Worm (Caenorhabditis elegans) whole organism, L3 larva: ENCODE results near the gene R11D1.4.

Source experiments
- R02D3.7 ChIP-seq: fragments of 150-350 bp; optimal IDR thresholded peaks from 2 replicates; lab custom pipeline; 2014; ENCODE audit warnings: missing biosample characterization, missing genetic modification characterization
- ZK546.5 ChIP-seq: sonication (generic microtip); optimal IDR thresholded peaks from 2 replicates; lab custom pipeline; 2017; ENCODE audit warnings: missing biosample characterization, missing genetic modification characterization
- ceh-16 ChIP-seq: sonication (generic microtip); optimal IDR thresholded peaks from 2 replicates; lab custom pipeline; 2017; ENCODE audit warnings: missing biosample characterization, missing genetic modification characterization
- ceh-82 ChIP-seq: fragments of 150-350 bp; optimal IDR thresholded peaks from 2 replicates; lab custom pipeline; 2014; ENCODE audit warnings: missing biosample characterization, missing genetic modification characterization
- ceh-9 ChIP-seq: sonication (generic microtip); optimal IDR thresholded peaks from 2 replicates; lab custom pipeline; 2018; ENCODE audit warnings: missing biosample characterization, missing genetic modification characterization
- daf-12 ChIP-seq: fragments of 150-350 bp; optimal IDR thresholded peaks from 2 replicates; lab custom pipeline; 2014; ENCODE audit warnings: missing biosample characterization, missing genetic modification reagents, missing genetic modification characterization
- egl-27 ChIP-seq: sonication (generic microtip); optimal IDR thresholded peaks from 4 replicates; lab custom pipeline; 2017; ENCODE audit warnings: missing biosample characterization, missing genetic modification reagents, missing genetic modification characterization
- elt-1 ChIP-seq: fragments of 150-350 bp; optimal IDR thresholded peaks from 2 replicates; lab custom pipeline; 2014; ENCODE audit warnings: missing biosample characterization, missing genetic modification characterization
- elt-2 ChIP-seq: sonication (generic microtip); optimal IDR thresholded peaks from 2 replicates; lab custom pipeline; 2016; ENCODE audit warnings: missing genetic modification reagents, mild to moderate bottlenecking, missing genetic modification characterization, missing compliant biosample characterization
- elt-3 ChIP-seq, 3 experiments: fragments of 150-350 bp in 1 of 3; sonication (generic microtip) in 2 of 3; optimal IDR thresholded peaks; 2 replicates in 2 of 3; 4 replicates in 1 of 3; lab custom pipeline; 2014 to 2017; ENCODE audit warnings: missing biosample characterization in 3 of 3, missing genetic modification characterization in 3 of 3
- eor-1 ChIP-seq, 2 experiments: fragments of 150-350 bp; optimal IDR thresholded peaks; 2 replicates each; lab custom pipeline; 2014 to 2018; ENCODE audit warnings: missing biosample characterization in 2 of 2, missing genetic modification characterization in 2 of 2
- fkh-10 ChIP-seq: sonication (generic microtip); optimal IDR thresholded peaks from 2 replicates; lab custom pipeline; 2017; ENCODE audit warnings: missing biosample characterization, missing genetic modification reagents, missing genetic modification characterization
- fkh-2 ChIP-seq: fragments of 150-350 bp; optimal IDR thresholded peaks from 2 replicates; lab custom pipeline; 2014; ENCODE audit warnings: missing biosample characterization, missing genetic modification reagents, missing genetic modification characterization
- fos-1 ChIP-seq: fragments of 150-350 bp; optimal IDR thresholded peaks from 2 replicates; lab custom pipeline; 2014; ENCODE audit warnings: missing biosample characterization, missing genetic modification characterization
- hmg-11 ChIP-seq: sonication (generic microtip); optimal IDR thresholded peaks from 2 replicates; lab custom pipeline; 2016; ENCODE audit warnings: missing genetic modification characterization, missing compliant biosample characterization
- lin-39 ChIP-seq: fragments of 150-350 bp; optimal IDR thresholded peaks from 2 replicates; lab custom pipeline; 2018; ENCODE audit warnings: missing biosample characterization, missing genetic modification reagents, missing genetic modification characterization
- lsy-12 ChIP-seq: sonication (generic microtip); optimal IDR thresholded peaks from 2 replicates; lab custom pipeline; 2016; ENCODE audit warnings: mild to moderate bottlenecking, missing genetic modification characterization, missing compliant biosample characterization
- mml-1 ChIP-seq: fragments of 150-350 bp; sonication (generic microtip); optimal IDR thresholded peaks from 3 replicates; lab custom pipeline; 2014; ENCODE audit warnings: missing biosample characterization, missing genetic modification characterization
- nfya-1 ChIP-seq: sonication (generic microtip); optimal IDR thresholded peaks from 2 replicates; lab custom pipeline; 2017; ENCODE audit warnings: missing genetic modification characterization, mild to moderate bottlenecking, missing compliant biosample characterization, antibody characterized with exemption, moderate library complexity; ENCODE audit not compliant: insufficient read depth
- nhr-12 ChIP-seq: fragments of 150-350 bp; optimal IDR thresholded peaks from 2 replicates; lab custom pipeline; 2014; ENCODE audit warnings: missing biosample characterization, missing genetic modification characterization
- nhr-23 ChIP-seq: fragments of 150-350 bp; optimal IDR thresholded peaks from 2 replicates; lab custom pipeline; 2014; ENCODE audit warnings: missing biosample characterization, missing genetic modification reagents, missing genetic modification characterization
- nhr-237 ChIP-seq: fragments of 150-350 bp; optimal IDR thresholded peaks from 2 replicates; lab custom pipeline; 2014; ENCODE audit warnings: missing biosample characterization, missing genetic modification characterization
- nhr-43 ChIP-seq: sonication (generic microtip); optimal IDR thresholded peaks from 2 replicates; lab custom pipeline; 2016; ENCODE audit warnings: mild to moderate bottlenecking, missing genetic modification characterization, missing compliant biosample characterization; ENCODE audit not compliant: poor library complexity, severe bottlenecking
- nhr-76 ChIP-seq: fragments of 150-350 bp; sonication (generic microtip); optimal IDR thresholded peaks from 5 replicates; lab custom pipeline; 2014; ENCODE audit warnings: missing biosample characterization, missing genetic modification characterization
- nhr-77 ChIP-seq: fragments of 150-350 bp; optimal IDR thresholded peaks from 2 replicates; lab custom pipeline; 2014; ENCODE audit warnings: missing biosample characterization, missing genetic modification characterization
- pqm-1 ChIP-seq: fragments of 150-350 bp; optimal IDR thresholded peaks from 2 replicates; lab custom pipeline; 2017; ENCODE audit warnings: missing biosample characterization, missing genetic modification characterization, inconsistent platforms
- skn-1 ChIP-seq: fragments of 150-350 bp; optimal IDR thresholded peaks from 2 replicates; lab custom pipeline; 2014; ENCODE audit warnings: missing biosample characterization, missing genetic modification characterization
- snpc-4 ChIP-seq: fragments of 150-350 bp; optimal IDR thresholded peaks from 2 replicates; lab custom pipeline; 2014; ENCODE audit warnings: missing biosample characterization, missing genetic modification characterization
- tbx-2 ChIP-seq: sonication (generic microtip); optimal IDR thresholded peaks from 2 replicates; lab custom pipeline; 2016; ENCODE audit warnings: mild to moderate bottlenecking, missing genetic modification characterization, missing compliant biosample characterization
- unc-39 ChIP-seq: sonication (generic microtip); optimal IDR thresholded peaks from 4 replicates; lab custom pipeline; 2017; ENCODE audit warnings: missing biosample characterization, missing genetic modification characterization
- unc-62 ChIP-seq: fragments of 150-350 bp; sonication (generic microtip); optimal IDR thresholded peaks from 4 replicates; lab custom pipeline; 2014; ENCODE audit warnings: missing biosample characterization, missing genetic modification reagents, missing genetic modification characterization
- zag-1 ChIP-seq: fragments of 150-350 bp; optimal IDR thresholded peaks from 2 replicates; lab custom pipeline; 2014; ENCODE audit warnings: missing biosample characterization, missing genetic modification characterization
- ztf-4 ChIP-seq: fragments of 150-350 bp; optimal IDR thresholded peaks from 2 replicates; lab custom pipeline; 2014; ENCODE audit warnings: missing biosample characterization, missing genetic modification characterization

R11D1.4 gene

ce11 chrV:12697364-12697901 lies 16.6 kb downstream of the R11D1.4 start, which contains the start of gene istr-1 (continued):
- TF ChIP-seq elt-2 (no peak), pqm-1 (tag; lab: Kevin White, UChicago) (no peak), nhr-237 (tag; lab: Kevin White, UChicago) (no peak), elt-1 (tag; lab: Kevin White, UChicago) (no peak), ztf-4 (tag; lab: Kevin White, UChicago) (no peak), fos-1 (no peak), nfya-1 (tag; lab: Kevin White, UChicago) (peak; percentile 34), unc-39 (no peak), zag-1 (tag; lab: Kevin White, UChicago) (no peak), unc-62 (GFP tag; lab: Kevin White, UChicago) (no peak), nhr-43 (tag; lab: Kevin White, UChicago) (no peak), skn-1 (tag; lab: Kevin White, UChicago) (no peak), nhr-12 (tag; lab: Kevin White, UChicago) (no peak), ZK546.5 (tag; lab: Kevin White, UChicago) (no peak), nhr-76 (tag; lab: Kevin White, UChicago) (no peak), ceh-82 (tag; lab: Kevin White, UChicago) (no peak), elt-3 (tag; optimal IDR thresholded peaks at IDR 0.05; lab: Kevin White, UChicago) (no peak)

DNA sequence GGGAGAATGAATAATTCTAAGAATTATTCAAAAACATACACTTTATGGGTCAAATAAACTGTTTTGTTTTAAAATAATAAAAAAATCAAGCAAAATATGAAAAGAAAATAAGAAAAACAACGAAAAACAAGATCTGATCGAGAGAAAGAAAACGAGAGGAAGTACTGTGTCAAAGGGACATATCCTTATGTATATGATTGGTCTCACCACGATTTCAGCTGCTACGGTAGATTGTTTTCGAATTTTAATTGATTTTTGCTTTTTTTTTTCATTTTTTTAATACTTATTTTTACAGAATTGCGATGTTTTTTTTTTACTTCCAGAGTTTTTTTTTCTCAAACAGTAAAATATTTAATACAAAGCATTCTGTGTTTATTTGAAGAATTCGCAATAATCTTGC lies 17.2 kb downstream of the R11D1.4 start:
- TF ChIP-seq egl-27 (tag; lab: Kevin White, UChicago) (no peak), nhr-12 (tag; lab: Kevin White, UChicago) (no peak), ceh-82 (tag; lab: Kevin White, UChicago) (no peak)

ce11 chrV:12695968-12696367 lies 18.1 kb downstream of the R11D1.4 start, which contains the start of gene K10C8.4:
TSS of gene K10C8.4 (plus strand) at chrV:12696268.
- TF ChIP-seq hmg-11 (peak; percentile 3), ceh-9 (tag; lab: Kevin White, UChicago) (no peak)

ce11 chrV:12695155-12695554 lies 18.9 kb downstream of the R11D1.4 start, which contains the start of gene parn-1:
TSS of gene parn-1 (minus strand) at chrV:12695255.
- TF ChIP-seq lsy-12 (tag; lab: Kevin White, UChicago) (no peak), unc-39 (no peak), daf-12 (no peak), hmg-11 (no peak), elt-3 (tag; optimal IDR thresholded peaks at IDR 0.05; lab: Kevin White, UChicago) (no peak), nhr-237 (tag; lab: Kevin White, UChicago) (no peak), R02D3.7 (tag; lab: Kevin White, UChicago) (no peak), fkh-10 (no peak), snpc-4 (no peak), elt-2 (no peak), tbx-2 (no peak), skn-1 (tag; lab: Kevin White, UChicago) (no peak), ZK546.5 (tag; lab: Kevin White, UChicago) (no peak)

DNA sequence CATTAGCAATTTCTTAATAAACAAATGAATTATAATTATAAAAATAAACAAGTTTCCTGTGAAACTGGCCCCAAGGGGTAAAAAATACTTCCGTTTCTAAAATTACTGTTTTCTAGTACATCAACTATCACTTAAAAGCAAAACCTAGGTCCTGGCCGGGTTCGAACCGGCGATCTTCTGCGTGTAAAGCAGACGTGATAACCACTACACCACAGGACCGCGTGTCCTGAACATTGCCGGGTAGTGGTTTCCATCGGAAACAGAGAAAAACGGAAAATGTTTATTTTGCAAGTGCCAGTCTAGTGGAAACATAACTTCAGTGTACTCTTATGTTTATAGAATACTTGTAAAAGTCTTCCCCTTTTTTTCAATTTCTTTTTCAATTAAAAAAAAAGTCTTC lies 30.8 kb downstream of the R11D1.4 start:
- TF ChIP-seq ZK546.5 (tag; lab: Kevin White, UChicago) (no peak), nhr-12 (tag; lab: Kevin White, UChicago) (no peak), nhr-77 (tag; lab: Kevin White, UChicago) (no peak), mml-1 (no peak), nhr-76 (tag; lab: Kevin White, UChicago) (no peak), skn-1 (tag; lab: Kevin White, UChicago) (no peak)

DNA sequence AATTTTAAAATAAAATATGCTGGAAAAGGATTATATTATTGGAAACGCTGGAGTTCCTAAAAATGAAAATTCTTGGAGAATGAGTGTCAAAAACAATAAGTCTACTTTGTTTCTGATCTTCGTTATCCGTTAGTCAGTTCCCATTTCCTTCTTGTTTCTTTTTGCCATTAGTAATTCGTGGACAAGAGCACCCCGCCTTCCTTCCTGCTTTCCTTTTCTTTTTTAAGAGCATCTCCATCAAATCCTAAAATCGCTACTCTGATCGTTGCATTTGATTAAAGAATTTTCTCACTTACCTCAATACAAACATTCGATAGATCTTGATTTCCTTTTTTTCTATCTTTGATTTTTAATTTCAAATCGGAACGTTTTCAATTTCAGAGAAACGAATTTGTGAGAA lies 34.2 kb downstream of the R11D1.4 start, which contains the start of gene frpr-15:
Gene frpr-15, plus strand, starts transcription at position 301 of the 400 bp plus-strand sequence.
- TF ChIP-seq unc-62 (GFP tag; lab: Kevin White, UChicago) (no peak), egl-27 (tag; lab: Kevin White, UChicago) (no peak), ceh-16 (tag; lab: Kevin White, UChicago) (no peak), eor-1 (tag; optimal IDR thresholded peaks at IDR 0.05; lab: Kevin White, UChicago) (no peak), nhr-77 (tag; lab: Kevin White, UChicago) (no peak), nhr-23 (tag; lab: Kevin White, UChicago) (no peak), mml-1 (no peak), hmg-11 (no peak), lsy-12 (tag; lab: Kevin White, UChicago) (no peak), lin-39 (no peak), ztf-4 (tag; lab: Kevin White, UChicago) (no peak), nfya-1 (tag; lab: Kevin White, UChicago) (no peak), zag-1 (tag; lab: Kevin White, UChicago) (no peak), fkh-2 (tag; lab: Kevin White, UChicago) (no peak)
